Fruit fly (Drosophila melanogaster): ENCODE data around the gene CG33310.

The CG33310 gene

DNA sequence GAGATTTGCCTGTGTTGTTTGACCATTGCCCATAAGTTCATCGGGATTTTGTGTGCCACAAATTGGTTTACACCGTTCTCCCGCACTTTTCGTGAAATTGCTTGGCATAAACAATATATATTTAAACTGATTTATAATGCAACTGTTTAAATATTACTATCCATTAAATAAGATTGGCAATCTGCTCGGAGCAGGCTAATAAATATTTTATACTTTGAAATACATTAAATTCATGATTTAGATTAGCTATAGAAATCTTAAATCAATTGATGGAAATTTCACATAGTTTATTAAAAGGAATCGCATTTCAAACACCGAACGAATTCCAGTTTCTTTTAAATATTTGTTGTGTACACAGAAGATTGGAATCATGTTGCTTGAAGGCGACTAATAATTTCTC, 39.5 kb downstream of the CG33310 start:
- no peak for TF ChIP-seq CG17801 (GFP tag; optimal IDR thresholded peaks at IDR 0.05; ENCODE audit: partially characterized antibody)

DNA sequence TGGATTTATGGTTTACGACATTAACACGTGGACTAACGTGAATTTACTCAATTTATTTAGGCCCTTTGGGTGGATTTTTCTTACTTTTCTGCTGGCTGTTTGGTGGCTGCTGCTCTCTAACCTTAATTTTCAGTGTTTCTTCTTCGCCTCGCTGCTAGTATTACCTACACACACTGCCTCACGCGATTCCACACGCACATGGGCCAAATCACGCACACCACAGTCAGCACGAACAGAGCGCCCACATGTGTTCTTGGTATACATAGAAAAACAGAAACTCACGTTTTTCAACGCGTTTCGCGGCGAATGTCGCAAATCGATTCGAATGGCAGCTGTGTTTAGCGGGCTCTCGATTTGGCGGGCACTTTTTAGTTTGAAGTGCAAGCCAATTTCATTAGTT, 41.1 kb downstream of the CG33310 start:
- TF ChIP-seq CG17801 (GFP tag; optimal IDR thresholded peaks at IDR 0.05; ENCODE audit: partially characterized antibody), result peak; percentile 67

DNA sequence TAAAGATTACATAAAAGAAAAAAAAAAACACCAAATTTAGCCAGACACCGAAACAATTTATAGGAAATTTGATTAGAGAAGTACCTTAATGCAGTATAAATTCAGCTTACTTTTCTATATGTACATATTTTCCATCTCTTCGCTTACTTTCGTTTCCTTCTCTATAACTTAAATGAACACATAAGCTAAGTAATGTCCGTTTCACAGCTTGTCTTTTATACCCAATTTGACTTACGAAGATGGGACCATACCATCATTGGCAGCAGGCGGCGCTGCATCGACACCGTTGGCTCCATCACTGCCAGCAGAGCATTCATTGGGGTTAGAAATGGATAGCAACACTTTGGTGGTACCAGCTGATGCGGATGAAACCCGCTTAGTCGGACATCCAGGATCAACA, 43.5 kb downstream of the CG33310 start, which contains the start of gene vig:
vig (minus strand) TSS at position 101 of the 400 bp plus-strand sequence.
- TF ChIP-seq CG17801 (GFP tag; optimal IDR thresholded peaks at IDR 0.05; ENCODE audit: partially characterized antibody), result no peak

DNA sequence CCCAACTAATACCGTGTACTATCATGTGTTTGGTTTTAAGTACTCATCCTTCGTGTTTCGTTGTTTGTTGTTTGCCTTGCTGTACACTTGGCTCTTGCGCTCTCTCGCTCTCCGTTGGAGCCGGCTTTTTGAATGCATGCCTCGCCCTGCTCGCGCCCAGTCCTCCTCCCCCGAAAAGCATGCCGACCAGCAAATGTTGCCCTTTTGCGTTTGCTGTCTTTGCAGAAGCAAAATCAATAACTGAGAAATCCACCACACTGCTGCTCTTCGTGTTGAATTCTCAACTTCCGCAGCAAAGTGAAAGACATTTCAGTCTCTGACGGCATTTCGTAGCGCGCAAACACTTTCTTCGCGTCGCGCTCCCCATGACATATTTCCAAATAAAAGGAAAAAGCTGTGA, 47.8 kb downstream of the CG33310 start, which contains the start of gene wwk:
wwk (plus strand) TSS at position 312 of the 400 bp plus-strand sequence.
- no peak for TF ChIP-seq CG17801 (GFP tag; optimal IDR thresholded peaks at IDR 0.05; ENCODE audit: partially characterized antibody)
